Fruit fly (Drosophila melanogaster) whole organism, embryonic: ENCODE data around the gene Taf8.

Experiments
- Abd-B ChIP-seq: fragments of 200-800 bp; sonication (Bioruptor generic); optimal IDR thresholded peaks from 2 replicates; lab custom pipeline; 2018; ENCODE audit warnings: missing biosample characterization, mild to moderate bottlenecking, missing genetic modification characterization, moderate library complexity
- Antp ChIP-seq: fragments of 200-800 bp; sonication (Bioruptor generic); optimal IDR thresholded peaks from 3 replicates; lab custom pipeline; 2016; ENCODE audit warnings: missing biosample characterization, missing genetic modification characterization
- Bteb2 ChIP-seq: fragments of 200-800 bp; sonication (Bioruptor generic); optimal IDR thresholded peaks from 2 replicates; lab custom pipeline; 2016; ENCODE audit warnings: missing biosample characterization, missing genetic modification characterization
- CG11093 ChIP-seq: fragments of 200-800 bp; sonication (Bioruptor generic); IDR thresholded peaks from 3 replicates; pipeline ENCODE4 v1.3.6; 2022; ENCODE audit warnings: missing biosample characterization, missing genetic modification characterization
- CG13424 ChIP-seq: fragments of 200-800 bp; sonication (Bioruptor generic); optimal IDR thresholded peaks from 2 replicates; lab custom pipeline; 2019; ENCODE audit warnings: missing biosample characterization, mild to moderate bottlenecking, missing genetic modification characterization, moderate library complexity
- CG2678 ChIP-seq: fragments of 200-800 bp; sonication (Bioruptor generic); optimal IDR thresholded peaks from 3 replicates; lab custom pipeline; 2019; ENCODE audit warnings: missing biosample characterization, mild to moderate bottlenecking, missing genetic modification characterization, moderate library complexity
- CG30431 ChIP-seq: fragments of 200-800 bp; sonication (Bioruptor generic); optimal IDR thresholded peaks from 2 replicates; lab custom pipeline; 2017; ENCODE audit warnings: missing biosample characterization, missing genetic modification characterization
- CG3281 ChIP-seq: fragments of 200-800 bp; sonication (Bioruptor generic); optimal IDR thresholded peaks from 3 replicates; lab custom pipeline; 2017; ENCODE audit warnings: missing biosample characterization, mild to moderate bottlenecking, missing genetic modification characterization
- CG34224 ChIP-seq: fragments of 200-800 bp; sonication (Bioruptor generic); IDR thresholded peaks from 3 replicates; pipeline ENCODE4 v1.3.6; 2022; ENCODE audit warnings: missing biosample characterization, missing genetic modification characterization; ENCODE audit not compliant: partially characterized antibody
- CG3847 ChIP-seq: fragments of 200-800 bp; sonication (Bioruptor generic); IDR thresholded peaks from 2 replicates; pipeline ENCODE4 v1.3.6; 2022; ENCODE audit warnings: missing biosample characterization, missing genetic modification characterization
- CG3995 ChIP-seq: fragments of 200-800 bp; sonication (Bioruptor generic); optimal IDR thresholded peaks from 3 replicates; lab custom pipeline; 2016; ENCODE audit warnings: missing biosample characterization, missing genetic modification characterization
- CG4617 ChIP-seq: fragments of 200-800 bp; sonication (Bioruptor generic); optimal IDR thresholded peaks from 3 replicates; lab custom pipeline; 2016; ENCODE audit warnings: missing biosample characterization, missing genetic modification characterization, borderline replicate concordance
- CG6791 ChIP-seq: fragments of 200-800 bp; sonication (Bioruptor generic); IDR thresholded peaks from 3 replicates; pipeline ENCODE4 v1.3.6; 2022; ENCODE audit warnings: missing biosample characterization, missing genetic modification characterization; ENCODE audit not compliant: partially characterized antibody
- CG6854 ChIP-seq: fragments of 200-800 bp; sonication (Bioruptor generic); optimal IDR thresholded peaks from 3 replicates; lab custom pipeline; 2017; ENCODE audit warnings: missing biosample characterization, mild to moderate bottlenecking, missing genetic modification characterization
- CG7928 ChIP-seq: fragments of 200-800 bp; sonication (Bioruptor generic); optimal IDR thresholded peaks from 2 replicates; lab custom pipeline; 2017; ENCODE audit warnings: missing biosample characterization, mild to moderate bottlenecking, missing genetic modification characterization
- CG8290 ChIP-seq, 3 experiments: fragments of 200-800 bp; sonication (Bioruptor generic); optimal IDR thresholded peaks; 2 replicates each; lab custom pipeline; 2016 to 2019; ENCODE audit warnings: missing biosample characterization in 3 of 3, missing genetic modification characterization in 3 of 3, mild to moderate bottlenecking in 2 of 3, moderate library complexity in 1 of 3
- CG8944 ChIP-seq: fragments of 200-800 bp; sonication (Bioruptor generic); optimal IDR thresholded peaks from 3 replicates; lab custom pipeline; 2016; ENCODE audit warnings: missing biosample characterization, missing genetic modification characterization
- CG9876 ChIP-seq: fragments of 200-800 bp; sonication (Bioruptor generic); optimal IDR thresholded peaks from 2 replicates; lab custom pipeline; 2016; ENCODE audit warnings: missing biosample characterization, missing genetic modification characterization
- Deaf1 ChIP-seq: fragments of 200-800 bp; optimal IDR thresholded peaks from 3 replicates; lab custom pipeline; 2019; ENCODE audit warnings: missing biosample characterization, mild to moderate bottlenecking, missing genetic modification characterization, moderate library complexity
- Ets97D ChIP-seq: fragments of 200-800 bp; sonication (Bioruptor generic); optimal IDR thresholded peaks from 3 replicates; lab custom pipeline; 2016; ENCODE audit warnings: missing biosample characterization, missing genetic modification characterization
- HLHmδ ChIP-seq: fragments of 200-800 bp; sonication (Bioruptor generic); optimal IDR thresholded peaks from 2 replicates; lab custom pipeline; 2018; ENCODE audit warnings: missing biosample characterization, mild to moderate bottlenecking, missing genetic modification characterization, moderate library complexity
- Hr39 ChIP-seq: fragments of >200 bp; optimal IDR thresholded peaks from 2 replicates; lab custom pipeline; 2017
- NK7.1 ChIP-seq: fragments of 200-800 bp; sonication (Bioruptor generic); optimal IDR thresholded peaks from 3 replicates; lab custom pipeline; 2016; ENCODE audit warnings: missing biosample characterization, missing genetic modification characterization
- Nf-YC ChIP-seq: fragments of 200-800 bp; optimal IDR thresholded peaks from 3 replicates; lab custom pipeline; 2019; ENCODE audit warnings: missing biosample characterization, mild to moderate bottlenecking, missing genetic modification characterization, moderate library complexity
- Oli ChIP-seq: fragments of 200-800 bp; sonication (Bioruptor generic); optimal IDR thresholded peaks from 2 replicates; lab custom pipeline; 2018; ENCODE audit warnings: missing biosample characterization, mild to moderate bottlenecking, missing genetic modification characterization, moderate library complexity
- Stat92E ChIP-seq, 3 experiments: fragments of >200 bp in 2 of 3; fragments of 200-800 bp in 1 of 3; sonication (Bioruptor generic) in 1 of 3; optimal IDR thresholded peaks; 2 replicates each; lab custom pipeline; 2017 to 2019; ENCODE audit warnings: missing biosample characterization in 3 of 3, missing genetic modification characterization in 3 of 3, mild to moderate bottlenecking in 1 of 3, moderate library complexity in 1 of 3
- ato ChIP-seq: fragments of 200-800 bp; sonication (Bioruptor generic); IDR thresholded peaks from 2 replicates; pipeline ENCODE4 v1.3.6; 2022; ENCODE audit warnings: missing biosample characterization, missing genetic modification characterization; ENCODE audit not compliant: partially characterized antibody
- bab2 ChIP-seq: fragments of 200-800 bp; sonication (Bioruptor generic); optimal IDR thresholded peaks from 2 replicates; lab custom pipeline; 2016; ENCODE audit warnings: missing biosample characterization, missing genetic modification characterization
- bcd ChIP-seq: fragments of 200-800 bp; sonication (Bioruptor generic); optimal IDR thresholded peaks from 2 replicates; lab custom pipeline; 2017; ENCODE audit warnings: missing biosample characterization, mild to moderate bottlenecking, missing genetic modification characterization
- bigmax ChIP-seq: fragments of 200-800 bp; sonication (Bioruptor generic); optimal IDR thresholded peaks from 2 replicates; lab custom pipeline; 2018; ENCODE audit warnings: missing biosample characterization, mild to moderate bottlenecking, missing genetic modification characterization
- bsh ChIP-seq, 2 experiments: fragments of 200-800 bp; sonication (Bioruptor generic); optimal IDR thresholded peaks; 2 replicates each; lab custom pipeline; 2017 to 2018; ENCODE audit warnings: mild to moderate bottlenecking in 2 of 2, missing biosample characterization in 2 of 2, missing genetic modification characterization in 2 of 2, moderate library complexity in 1 of 2
- chm ChIP-seq: fragments of 200-800 bp; sonication (Bioruptor generic); IDR thresholded peaks from 2 replicates; pipeline ENCODE4 v1.3.6; 2022; ENCODE audit warnings: missing biosample characterization, missing genetic modification characterization
- chn ChIP-seq: fragments of 200-800 bp; sonication (Bioruptor generic); optimal IDR thresholded peaks from 2 replicates; lab custom pipeline; 2016; ENCODE audit warnings: missing biosample characterization, missing genetic modification characterization
- crp ChIP-seq, 2 experiments: fragments of 200-800 bp; sonication (Bioruptor generic); optimal IDR thresholded peaks; 2 replicates in 1 of 2; 3 replicates in 1 of 2; lab custom pipeline; 2017; ENCODE audit warnings: missing biosample characterization in 2 of 2, missing genetic modification characterization in 2 of 2, mild to moderate bottlenecking in 1 of 2, moderate library complexity in 1 of 2
- dmrt99B ChIP-seq: fragments of 200-800 bp; sonication (Bioruptor generic); optimal IDR thresholded peaks from 2 replicates; lab custom pipeline; 2018; ENCODE audit warnings: missing biosample characterization, mild to moderate bottlenecking, missing genetic modification characterization, moderate library complexity
- exex ChIP-seq: fragments of 200-800 bp; sonication (Bioruptor generic); optimal IDR thresholded peaks from 4 replicates; lab custom pipeline; 2018; ENCODE audit warnings: missing biosample characterization, mild to moderate bottlenecking, missing genetic modification characterization, moderate library complexity
- fu2 ChIP-seq: fragments of 200-800 bp; sonication (Bioruptor generic); optimal IDR thresholded peaks from 2 replicates; lab custom pipeline; 2016; ENCODE audit warnings: missing biosample characterization, missing genetic modification characterization
- grau ChIP-seq: fragments of 200-800 bp; optimal IDR thresholded peaks from 3 replicates; lab custom pipeline; 2019; ENCODE audit warnings: missing biosample characterization, mild to moderate bottlenecking, missing genetic modification characterization, moderate library complexity
- hb ChIP-seq: fragments of 200-800 bp; sonication (Bioruptor generic); IDR thresholded peaks from 3 replicates; pipeline ENCODE4 v1.3.6; 2022; ENCODE audit warnings: missing biosample characterization, missing genetic modification characterization; ENCODE audit not compliant: partially characterized antibody
- insv ChIP-seq, 2 experiments: fragments of 200-800 bp; sonication (Bioruptor generic); optimal IDR thresholded peaks; 3 replicates each; lab custom pipeline; 2016 to 2018; ENCODE audit warnings: missing biosample characterization in 2 of 2, missing genetic modification characterization in 2 of 2
- mirr ChIP-seq: fragments of 200-800 bp; sonication (Bioruptor generic); optimal IDR thresholded peaks from 3 replicates; lab custom pipeline; 2018; ENCODE audit warnings: missing biosample characterization, mild to moderate bottlenecking, missing genetic modification characterization
- pum ChIP-seq: fragments of 200-800 bp; sonication (Bioruptor generic); optimal IDR thresholded peaks from 2 replicates; lab custom pipeline; 2016; ENCODE audit warnings: missing biosample characterization, missing genetic modification characterization
- schlank ChIP-seq: fragments of 200-800 bp; sonication (Bioruptor generic); optimal IDR thresholded peaks from 2 replicates; lab custom pipeline; 2018; ENCODE audit warnings: missing biosample characterization, mild to moderate bottlenecking, missing genetic modification characterization
- sna ChIP-seq: fragments of 200-800 bp; sonication (Bioruptor generic); IDR thresholded peaks from 2 replicates; pipeline ENCODE4 v1.3.6; 2022; ENCODE audit warnings: missing biosample characterization, missing genetic modification characterization; ENCODE audit not compliant: partially characterized antibody
- trem ChIP-seq: fragments of 200-800 bp; optimal IDR thresholded peaks from 3 replicates; lab custom pipeline; 2019; ENCODE audit warnings: missing biosample characterization, mild to moderate bottlenecking, missing genetic modification characterization, moderate library complexity
- trh ChIP-seq: fragments of 200-800 bp; sonication (Bioruptor generic); optimal IDR thresholded peaks from 2 replicates; lab custom pipeline; 2016; ENCODE audit warnings: missing biosample characterization, missing genetic modification characterization
- usp ChIP-seq: fragments of >200 bp; optimal IDR thresholded peaks from 2 replicates; lab custom pipeline; 2017; ENCODE audit warnings: missing biosample characterization, missing genetic modification characterization
- vnd ChIP-seq: fragments of 200-800 bp; sonication (Bioruptor generic); IDR thresholded peaks from 3 replicates; pipeline ENCODE4 v1.3.6; 2022; ENCODE audit warnings: missing biosample characterization, missing genetic modification characterization; ENCODE audit not compliant: partially characterized antibody
- wek ChIP-seq: fragments of 200-800 bp; sonication (Bioruptor generic); optimal IDR thresholded peaks from 3 replicates; lab custom pipeline; 2018; ENCODE audit warnings: missing biosample characterization, mild to moderate bottlenecking, missing genetic modification characterization, moderate library complexity
- zen ChIP-seq: fragments of 200-800 bp; sonication (Bioruptor generic); optimal IDR thresholded peaks from 3 replicates; lab custom pipeline; 2018; ENCODE audit warnings: missing biosample characterization, mild to moderate bottlenecking, missing genetic modification characterization, moderate library complexity

Gene Taf8

DNA sequence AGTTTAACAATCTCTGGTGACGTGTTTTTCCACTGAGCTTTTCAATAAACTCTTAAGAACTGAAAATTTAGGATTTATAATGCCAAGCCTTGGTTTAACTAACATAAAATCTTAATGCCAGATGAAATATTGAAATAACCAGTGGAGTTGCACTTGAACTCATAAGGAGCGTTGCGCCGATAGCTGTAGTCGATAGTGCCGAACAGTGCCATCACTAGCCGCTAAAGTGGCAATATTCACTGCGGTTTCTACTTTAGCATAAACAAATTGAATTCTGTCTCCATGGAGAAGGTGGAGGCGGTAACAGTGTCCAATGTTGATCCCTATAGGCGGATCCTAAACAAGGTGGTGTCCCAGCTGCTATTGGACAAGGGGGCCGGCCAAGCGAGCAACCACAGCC, at the start of gene Taf8 (continued):
- TF ChIP-seq CG11093 (GFP tag; lab: Robert Waterston, UW) (no peak), CG4617 (peak; percentile 32), Nf-YC (tag; lab: Kevin White, UChicago) (no peak), sna (0 out of 2 replicates have a peak, but pooled peaks have one; percentile 15), grau (no peak), wek (GFP tag; lab: Kevin White, UChicago) (no peak), zen (tag; lab: Kevin White, UChicago) (no peak), CG3995 (GFP tag; lab: Kevin White, UChicago) (no peak), trem (tag; lab: Kevin White, UChicago) (no peak), CG3281 (GFP tag; lab: Kevin White, UChicago) (no peak), CG7928 (GFP tag; lab: Kevin White, UChicago) (no peak), HLHmδ (GFP tag; lab: Kevin White, UChicago) (no peak), CG8290 (GFP tag; optimal IDR thresholded peaks at IDR 0.05; lab: Kevin White, UChicago) (no peak), CG8290 (tag; optimal IDR thresholded peaks at IDR 0.05; lab: Kevin White, UChicago) (peak in 1 of 2 experiments; percentile 31), bcd (no peak), CG2678 (tag; lab: Kevin White, UChicago) (no peak), fu2 (no peak), pum (GFP tag; lab: Kevin White, UChicago) (no peak), Abd-B (GFP tag; lab: Kevin White, UChicago) (no peak), CG13424 (no peak), Stat92E (GFP tag; optimal IDR thresholded peaks at IDR 0.05; lab: Kevin White, UChicago) (no peak), NK7.1 (no peak), chn (GFP tag; lab: Kevin White, UChicago) (no peak), CG6854 (no peak), usp (GFP tag; lab: Kevin White, UChicago) (no peak), mirr (GFP tag; lab: Kevin White, UChicago) (no peak), dmrt99B (tag; lab: Kevin White, UChicago) (no peak), hb (peak; percentile 54; the same call in 1 of the 3 replicates), Antp (GFP tag; lab: Kevin White, UChicago) (peak; percentile 12), bsh (GFP tag; optimal IDR thresholded peaks at IDR 0.05; lab: Kevin White, UChicago) (no peak), CG30431 (GFP tag; lab: Kevin White, UChicago) (no peak), Bteb2 (GFP tag; lab: Kevin White, UChicago) (no peak), CG3847 (GFP tag; lab: Robert Waterston, UW) (no peak), trh (GFP tag; lab: Kevin White, UChicago) (no peak), insv (GFP tag; optimal IDR thresholded peaks at IDR 0.05; lab: Kevin White, UChicago) (no peak), exex (no peak), Ets97D (no peak), ato (GFP tag; lab: Robert Waterston, UW) (peak; percentile 54; the same call in 1 of the 2 replicates), Oli (tag; lab: Kevin White, UChicago) (no peak), chm (GFP tag; lab: Robert Waterston, UW) (no peak), CG8944 (GFP tag; lab: Kevin White, UChicago) (no peak), bigmax (GFP tag; lab: Kevin White, UChicago) (no peak), crp (GFP tag; optimal IDR thresholded peaks at IDR 0.05; lab: Kevin White, UChicago) (no peak), vnd (GFP tag; lab: Robert Waterston, UW) (peak; percentile 62), Hr39 (no peak), schlank (tag; lab: Kevin White, UChicago) (no peak), bab2 (GFP tag; lab: Kevin White, UChicago) (no peak), CG6791 (peak; percentile 81), Deaf1 (tag; lab: Kevin White, UChicago) (no peak), CG9876 (no peak), CG34224 (GFP tag; lab: Robert Waterston, UW) (peak; percentile 31)
